Worm (Caenorhabditis elegans) whole organism, early embryonic: ENCODE data around the gene R52.6.
"Not testable (repeated sequence)": the region's sequence is repeated elsewhere in the genome, so short reads cannot be mapped to it uniquely, and the experiment has no call there.

Experiments
- B0310.2 ChIP-seq: sonication (generic microtip); optimal IDR thresholded peaks from 2 replicates; lab custom pipeline; 2016; ENCODE audit warnings: mild to moderate bottlenecking, missing genetic modification characterization, missing compliant biosample characterization
- F13C5.2 ChIP-seq: sonication (generic microtip); optimal IDR thresholded peaks from 2 replicates; lab custom pipeline; 2017; ENCODE audit warnings: mild to moderate bottlenecking, missing genetic modification characterization, inconsistent platforms, missing compliant biosample characterization
- aly-1 ChIP-seq: sonication (generic microtip); optimal IDR thresholded peaks from 2 replicates; lab custom pipeline; 2016; ENCODE audit warnings: missing genetic modification characterization, missing compliant biosample characterization
- ama-1 ChIP-seq: fragments of 150-350 bp; optimal IDR thresholded peaks from 2 replicates; lab custom pipeline; 2014
- ceh-13 ChIP-seq: fragments of 200-800 bp; sonication (Bioruptor generic); optimal IDR thresholded peaks from 2 replicates; lab custom pipeline; 2018; ENCODE audit warnings: mild to moderate bottlenecking, missing genetic modification characterization, missing compliant biosample characterization
- ceh-36 ChIP-seq: sonication (generic microtip); optimal IDR thresholded peaks from 2 replicates; lab custom pipeline; 2016; ENCODE audit warnings: missing genetic modification characterization, inconsistent platforms, missing compliant biosample characterization
- ets-7 ChIP-seq: sonication (generic microtip); optimal IDR thresholded peaks from 2 replicates; lab custom pipeline; 2016; ENCODE audit warnings: missing genotype, missing genetic modification characterization, missing compliant biosample characterization
- flt-1 ChIP-seq: fragments of 200-800 bp; sonication (Bioruptor generic); IDR thresholded peaks from 2 replicates; pipeline ENCODE4 v1.3.6; 2022; ENCODE audit warnings: missing genetic modification characterization, missing compliant biosample characterization
- hmbx-1 ChIP-seq: sonication (generic microtip); optimal IDR thresholded peaks from 2 replicates; lab custom pipeline; 2016; ENCODE audit warnings: mild to moderate bottlenecking, missing genetic modification characterization, missing compliant biosample characterization
- hmg-4 ChIP-seq: fragments of 200-800 bp; sonication (Bioruptor generic); optimal IDR thresholded peaks from 2 replicates; lab custom pipeline; 2018; ENCODE audit warnings: mild to moderate bottlenecking, missing genetic modification characterization, missing compliant biosample characterization
- hnd-1 ChIP-seq: sonication (generic microtip); optimal IDR thresholded peaks from 2 replicates; lab custom pipeline; 2016; ENCODE audit warnings: missing genetic modification characterization, missing compliant biosample characterization
- pes-1 ChIP-seq: fragments of 200-800 bp; sonication (Bioruptor generic); IDR thresholded peaks from 2 replicates; pipeline ENCODE4 v1.3.6; 2022; ENCODE audit warnings: missing genetic modification reagents, missing genetic modification characterization, missing compliant biosample characterization
- scrt-1 ChIP-seq: fragments of 200-800 bp; sonication (Bioruptor generic); IDR thresholded peaks from 2 replicates; pipeline ENCODE4 v1.3.6; 2022; ENCODE audit warnings: missing genetic modification characterization, missing compliant biosample characterization
- sea-1 ChIP-seq: fragments of 200-800 bp; sonication (Bioruptor generic); conservative IDR thresholded peaks from 2 replicates; pipeline ENCODE4 v1.3.6; 2022; ENCODE audit warnings: missing genetic modification characterization, missing compliant biosample characterization
- tbx-11 ChIP-seq: fragments of 200-800 bp; sonication (Bioruptor generic); IDR thresholded peaks from 2 replicates; pipeline ENCODE4 v1.3.6; 2022; ENCODE audit warnings: missing genetic modification characterization, missing compliant biosample characterization
- tbx-37 ChIP-seq: fragments of 200-800 bp; sonication (Bioruptor generic); conservative IDR thresholded peaks from 2 replicates; pipeline ENCODE4 v1.3.6; 2022; ENCODE audit warnings: missing genetic modification reagents, missing genetic modification characterization, missing compliant biosample characterization
- tra-4 ChIP-seq: sonication (generic microtip); optimal IDR thresholded peaks from 2 replicates; lab custom pipeline; 2017; ENCODE audit warnings: missing genetic modification characterization, missing compliant biosample characterization

Gene R52.6

DNA sequence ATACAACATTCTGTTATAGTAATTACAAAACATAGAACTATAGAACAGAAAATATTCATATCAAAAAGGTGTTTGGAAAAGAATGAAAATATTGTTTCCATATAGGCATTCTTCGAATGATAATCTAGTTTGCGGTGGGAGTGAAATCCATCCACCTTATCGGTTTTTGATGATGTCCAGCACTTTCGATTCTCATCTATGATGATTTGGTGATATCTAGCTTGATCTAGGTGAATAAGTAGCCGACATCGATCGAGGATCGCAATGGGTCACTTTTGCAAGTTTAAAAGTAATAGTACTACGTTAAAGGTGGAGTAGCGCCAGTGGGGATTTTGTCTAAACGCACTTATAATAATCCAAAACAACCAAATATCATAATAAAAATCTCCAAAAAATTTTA is at the start of gene R52.6:
Gene R52.6 (minus strand): TSS at position 101 of the 400 bp plus-strand sequence.
- no peak for TF ChIP-seq ceh-36
- no peak for TF ChIP-seq B0310.2 (tag; lab: Kevin White, UChicago)
- no peak for TF ChIP-seq aly-1 (tag; lab: Kevin White, UChicago)
- TF ChIP-seq sea-1 (GFP tag; lab: Robert Waterston, UW): no peak
- TF ChIP-seq tra-4 (tag; lab: Kevin White, UChicago): no peak
- no peak for TF ChIP-seq tbx-37 (GFP tag; lab: Robert Waterston, UW)
- no peak for TF ChIP-seq hnd-1 (tag; lab: Kevin White, UChicago)
- TF ChIP-seq ceh-13 (GFP tag; lab: Kevin White, UChicago): no peak
- no peak for TF ChIP-seq hmbx-1 (tag; lab: Kevin White, UChicago)
- TF ChIP-seq flt-1 (GFP tag; lab: Robert Waterston, UW): no peak

DNA sequence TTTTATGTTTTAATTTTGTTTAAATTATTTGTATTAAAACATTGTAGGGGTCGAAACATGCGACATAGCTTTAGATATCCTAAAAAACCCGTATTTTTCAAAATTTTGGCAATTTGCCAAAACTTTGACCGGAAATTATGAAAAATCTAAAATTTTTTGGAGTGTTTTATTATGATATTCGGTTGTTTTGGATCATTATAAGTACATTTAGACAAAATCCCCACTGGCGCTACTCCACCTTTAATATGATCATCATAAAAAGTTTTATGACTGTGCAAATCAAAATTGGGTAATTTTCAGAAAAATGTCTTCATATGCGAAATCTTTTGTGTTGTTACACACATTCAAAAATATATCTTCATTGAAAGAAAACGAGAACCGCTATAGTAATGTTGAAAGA is 40.9 kb upstream of the R52.6 start, which contains the start of gene math-18:
Gene math-18 (plus strand): TSS at position 301 of the 400 bp plus-strand sequence.
- TF ChIP-seq tbx-11 (GFP tag; lab: Robert Waterston, UW); tbx-37 (GFP tag; lab: Robert Waterston, UW); hmg-4 (GFP tag; lab: Kevin White, UChicago): not testable (repeated sequence)

DNA sequence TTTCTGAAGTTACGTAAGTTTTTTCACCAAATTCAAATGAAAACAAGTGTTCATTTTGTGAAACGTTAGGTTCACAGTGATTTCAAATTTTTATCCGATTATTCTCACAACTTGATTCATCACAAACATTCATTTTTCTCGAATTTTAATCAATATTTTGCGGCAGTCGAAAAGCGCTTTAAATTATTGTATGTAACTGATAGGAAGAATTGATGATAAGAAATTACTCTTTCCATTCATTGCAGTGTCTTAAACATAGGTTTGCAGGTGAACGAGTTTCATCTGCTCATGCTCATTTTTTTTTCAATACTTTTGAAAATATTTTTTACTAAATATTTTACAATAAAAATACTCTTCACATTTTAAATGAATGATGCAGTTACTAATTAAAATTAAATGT is 39.6 kb upstream of the R52.6 start:
- no peak for TF ChIP-seq sea-1 (GFP tag; lab: Robert Waterston, UW)
- TF ChIP-seq aly-1 (tag; lab: Kevin White, UChicago): no peak
- no peak for TF ChIP-seq flt-1 (GFP tag; lab: Robert Waterston, UW)
- TF ChIP-seq hmbx-1 (tag; lab: Kevin White, UChicago): no peak
- TF ChIP-seq F13C5.2: no peak
- TF ChIP-seq ets-7 (tag; lab: Kevin White, UChicago): no peak
- no peak for TF ChIP-seq tra-4 (tag; lab: Kevin White, UChicago)
- no peak for TF ChIP-seq ceh-13 (GFP tag; lab: Kevin White, UChicago)
- no peak for TF ChIP-seq ama-1 (lab: Kevin White, UChicago)
- no peak for TF ChIP-seq ceh-36

DNA sequence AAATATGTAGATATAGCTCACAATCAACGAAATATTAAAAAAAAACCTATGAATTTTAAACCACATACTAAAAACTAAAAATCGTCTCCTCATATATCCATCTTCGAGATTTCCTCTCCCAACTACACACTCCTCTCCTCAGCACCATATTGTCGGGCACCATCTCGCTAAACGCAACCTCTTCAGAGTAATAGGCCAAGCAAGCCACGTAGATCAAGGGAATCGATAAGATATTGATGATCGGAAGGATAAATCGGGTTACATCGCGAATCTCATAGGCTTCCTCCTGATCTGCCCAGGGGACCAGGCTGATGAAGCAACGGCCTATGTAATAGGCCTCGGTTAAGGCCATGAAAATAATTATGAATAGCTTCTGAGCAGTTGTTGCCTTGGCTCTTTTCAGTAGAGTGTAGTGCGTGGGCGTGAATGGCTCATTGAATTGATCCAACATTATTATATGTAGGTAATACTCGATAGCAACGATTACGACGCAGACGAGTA is 37.7 kb upstream of the R52.6 start, which contains the start of the genes C40A11.7 and C40A11.8:
Gene C40A11.7 (minus strand): TSS at position 101 of the 501 bp plus-strand sequence.
Gene C40A11.8 (minus strand): TSS at position 451 of the 501 bp plus-strand sequence.
- TF ChIP-seq hmbx-1 (tag; lab: Kevin White, UChicago) (no peak), sea-1 (GFP tag; lab: Robert Waterston, UW) (no peak), hnd-1 (tag; lab: Kevin White, UChicago) (no peak), B0310.2 (tag; lab: Kevin White, UChicago) (no peak), ets-7 (tag; lab: Kevin White, UChicago) (no peak), ceh-13 (GFP tag; lab: Kevin White, UChicago) (no peak), hmg-4 (GFP tag; lab: Kevin White, UChicago) (no peak), aly-1 (tag; lab: Kevin White, UChicago) (no peak), tbx-37 (GFP tag; lab: Robert Waterston, UW) (no peak), pes-1 (no peak), tra-4 (tag; lab: Kevin White, UChicago) (no peak), F13C5.2 (no peak), ama-1 (lab: Kevin White, UChicago) (no peak), tbx-11 (GFP tag; lab: Robert Waterston, UW) (no peak), scrt-1 (GFP tag; lab: Robert Waterston, UW) (no peak), ceh-36 (no peak), flt-1 (GFP tag; lab: Robert Waterston, UW) (no peak)

DNA sequence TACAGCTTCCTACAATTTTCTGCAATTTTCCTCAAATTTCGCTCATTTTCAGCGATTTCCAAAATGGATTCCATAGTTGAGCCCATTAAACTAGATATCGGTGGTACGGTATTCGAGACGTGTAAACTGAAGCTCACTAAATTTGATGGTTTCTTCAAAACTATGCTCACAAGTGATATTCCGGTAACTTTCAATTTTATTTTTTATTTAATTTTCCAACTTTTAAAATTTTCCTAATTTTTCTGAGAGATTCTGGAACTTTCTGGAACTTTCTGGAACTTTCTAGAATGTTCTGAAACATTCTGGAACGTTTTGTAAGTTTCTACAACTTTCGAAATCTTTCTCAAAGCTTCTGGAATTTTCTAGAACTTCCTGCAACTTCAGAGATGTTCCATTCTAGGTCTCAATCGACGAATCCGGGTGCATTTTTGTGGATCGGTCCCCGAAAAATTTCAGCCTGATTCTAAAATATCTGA is 34.1 kb upstream of the R52.6 start, which contains the start of gene C40A11.2:
Gene C40A11.2 (plus strand): TSS at position 51 of the 476 bp plus-strand sequence.
- TF ChIP-seq flt-1 (GFP tag; lab: Robert Waterston, UW): no peak
- TF ChIP-seq hnd-1 (tag; lab: Kevin White, UChicago): no peak
- TF ChIP-seq ama-1 (lab: Kevin White, UChicago): no peak
- TF ChIP-seq ceh-36: no peak
- no peak for TF ChIP-seq sea-1 (GFP tag; lab: Robert Waterston, UW)
- no peak for TF ChIP-seq hmg-4 (GFP tag; lab: Kevin White, UChicago)
- TF ChIP-seq scrt-1 (GFP tag; lab: Robert Waterston, UW): no peak
- no peak for TF ChIP-seq pes-1
- no peak for TF ChIP-seq aly-1 (tag; lab: Kevin White, UChicago)
- no peak for TF ChIP-seq tra-4 (tag; lab: Kevin White, UChicago)
- TF ChIP-seq tbx-37 (GFP tag; lab: Robert Waterston, UW): no peak
- no peak for TF ChIP-seq hmbx-1 (tag; lab: Kevin White, UChicago)

DNA sequence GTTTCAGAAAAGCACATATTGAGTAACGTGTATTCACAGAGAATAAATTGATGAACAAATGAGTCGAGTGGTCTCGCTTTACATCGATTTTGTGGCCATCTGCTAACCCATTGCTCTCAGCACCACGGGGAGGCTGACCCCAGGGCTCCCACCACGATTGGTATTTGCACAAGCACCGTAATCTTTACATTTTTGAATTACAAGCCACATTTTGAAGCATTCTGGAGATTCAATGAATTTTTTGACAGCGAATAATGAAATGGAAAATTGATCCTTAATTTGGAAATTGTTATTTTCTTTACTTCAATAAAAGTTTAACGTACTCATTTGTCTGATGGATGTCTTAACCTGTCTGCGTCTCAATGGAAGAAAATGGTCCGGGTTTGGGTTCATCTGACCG is 32.7 kb upstream of the R52.6 start, which contains the start of gene C40A11.6:
Gene C40A11.6 (minus strand): TSS at position 101 of the 400 bp plus-strand sequence.
- TF ChIP-seq tbx-11 (GFP tag; lab: Robert Waterston, UW): no peak
- TF ChIP-seq scrt-1 (GFP tag; lab: Robert Waterston, UW): no peak
- no peak for TF ChIP-seq hmbx-1 (tag; lab: Kevin White, UChicago)
- TF ChIP-seq B0310.2 (tag; lab: Kevin White, UChicago): no peak
- no peak for TF ChIP-seq hmg-4 (GFP tag; lab: Kevin White, UChicago)
- no peak for TF ChIP-seq tbx-37 (GFP tag; lab: Robert Waterston, UW)
- no peak for TF ChIP-seq ets-7 (tag; lab: Kevin White, UChicago)

DNA sequence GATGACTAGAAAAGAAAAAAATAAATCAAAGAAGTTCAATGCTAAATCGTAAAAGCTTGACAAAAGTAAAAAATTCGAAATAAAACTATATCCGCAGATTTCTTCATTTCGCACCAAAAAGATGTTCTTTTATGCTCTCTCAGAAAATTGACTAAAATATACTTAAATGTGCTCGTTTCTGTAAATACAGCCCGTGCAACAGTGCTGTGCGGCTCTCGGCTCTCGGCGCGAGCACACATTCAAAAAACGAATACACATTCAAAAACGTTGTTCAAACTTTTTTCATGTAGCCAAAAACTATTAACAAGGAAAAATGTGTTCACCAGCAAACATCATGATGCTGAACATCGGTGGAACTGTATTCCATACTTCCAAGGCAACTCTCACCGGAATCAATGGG is 28.0 kb upstream of the R52.6 start, which contains the start of gene C40A11.3:
Gene C40A11.3 (plus strand): TSS at position 301 of the 400 bp plus-strand sequence.
- TF ChIP-seq pes-1 (no peak), aly-1 (tag; lab: Kevin White, UChicago) (no peak), hmbx-1 (tag; lab: Kevin White, UChicago) (no peak), tra-4 (tag; lab: Kevin White, UChicago) (no peak), tbx-11 (GFP tag; lab: Robert Waterston, UW) (no peak), flt-1 (GFP tag; lab: Robert Waterston, UW) (no peak), tbx-37 (GFP tag; lab: Robert Waterston, UW) (no peak), B0310.2 (tag; lab: Kevin White, UChicago) (no peak), ets-7 (tag; lab: Kevin White, UChicago) (no peak), ama-1 (lab: Kevin White, UChicago) (no peak), scrt-1 (GFP tag; lab: Robert Waterston, UW) (no peak), ceh-36 (no peak), hmg-4 (GFP tag; lab: Kevin White, UChicago) (no peak)
